Worm (Caenorhabditis elegans): Measurements from ENCODE around the gene ZK783.7.

Gene ZK783.7

DNA sequence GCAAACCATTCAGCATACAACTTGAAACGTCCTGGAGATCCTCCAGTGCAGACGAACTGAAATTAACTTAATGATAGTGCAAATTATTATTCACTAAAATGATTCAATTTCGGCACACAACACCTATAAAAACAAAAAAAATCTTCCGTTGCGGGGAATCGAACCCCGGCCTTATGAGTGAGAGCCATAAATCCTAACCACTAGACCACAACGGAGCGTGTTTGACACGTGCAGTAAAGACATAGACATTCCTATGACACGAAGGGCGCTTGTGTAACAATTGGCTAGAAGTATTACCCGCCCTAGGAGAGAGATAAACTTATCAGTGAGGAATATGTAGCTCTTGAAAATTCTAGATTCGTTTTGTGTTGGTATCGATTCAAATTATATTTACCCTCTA, 14.5 kb upstream of the ZK783.7 start (continued):
- TF ChIP-seq dpff-1 (tag; optimal IDR thresholded peaks at IDR 0.05) (no peak), F23B12.7 (tag; optimal IDR thresholded peaks at IDR 0.05; ENCODE audit: insufficient read depth) (no peak), T26A5.8 (tag; optimal IDR thresholded peaks at IDR 0.05) (no peak), F10E7.11 (tag; optimal IDR thresholded peaks at IDR 0.05) (no peak), let-607 (tag; optimal IDR thresholded peaks at IDR 0.05) (no peak), F49E8.2 (tag; optimal IDR thresholded peaks at IDR 0.05; ENCODE audit: insufficient read depth) (peak; percentile 45), unc-62 (GFP tag; optimal IDR thresholded peaks at IDR 0.05) (no peak), hlh-12 (tag; optimal IDR thresholded peaks at IDR 0.05) (peak; percentile 61), C17E4.6 (GFP tag; IDR thresholded peaks at IDR 0.05) (0 out of 2 replicates have a peak, but pooled peaks have one; percentile 39), athp-1 (tag; optimal IDR thresholded peaks at IDR 0.05) (peak; percentile 15), ceh-58 (GFP tag; IDR thresholded peaks at IDR 0.05) (0 out of 2 replicates have a peak, but pooled peaks have one; percentile 60), lin-40 (tag; optimal IDR thresholded peaks at IDR 0.05) (peak; percentile 42), snpc-1.1 (tag; optimal IDR thresholded peaks at IDR 0.05; ENCODE audit: insufficient read depth) (no peak), rec-8 (tag; optimal IDR thresholded peaks at IDR 0.05) (peak in 1 of 2 experiments; percentile 30), nhr-80 (tag; optimal IDR thresholded peaks at IDR 0.05) (peak; percentile 25), F39B2.1 (GFP tag; IDR thresholded peaks at IDR 0.05) (no peak), efl-1 (GFP tag; optimal IDR thresholded peaks at IDR 0.05) (no peak), ceh-79 (tag; optimal IDR thresholded peaks at IDR 0.05) (no peak), lsy-27 (tag; optimal IDR thresholded peaks at IDR 0.05; ENCODE audit: borderline replicate concordance, insufficient read depth) (peak; percentile 20), ets-4 (GFP tag; optimal IDR thresholded peaks at IDR 0.05) (no peak), bed-2 (GFP tag; IDR thresholded peaks at IDR 0.05) (no peak), egl-18 (GFP tag; IDR thresholded peaks at IDR 0.05) (no peak), fkh-3 (tag; optimal IDR thresholded peaks at IDR 0.05) (no peak), pha-4 (tag; optimal IDR thresholded peaks at IDR 0.05) (no peak), dpl-1 (GFP tag; optimal IDR thresholded peaks at IDR 0.05) (peak; percentile 19), madf-10 (tag; optimal IDR thresholded peaks at IDR 0.05) (peak; percentile 5), lin-26 (GFP tag; IDR thresholded peaks at IDR 0.05) (peak; percentile 77; the same call in 1 of the 2 replicates), bed-1 (GFP tag; IDR thresholded peaks at IDR 0.05) (no peak), madf-3 (GFP tag; IDR thresholded peaks at IDR 0.05) (0 out of 2 replicates have a peak, but pooled peaks have one; percentile 14), F57A8.1 (GFP tag; optimal IDR thresholded peaks at IDR 0.05) (no peak), mxl-1 (tag; optimal IDR thresholded peaks at IDR 0.05) (peak; percentile 22), sea-2 (GFP tag; IDR thresholded peaks at IDR 0.05) (no peak), Y79H2A.3 (GFP tag; conservative IDR thresholded peaks at IDR 0.05) (no peak), aptf-2 (GFP tag; conservative IDR thresholded peaks at IDR 0.05) (no peak), tbx-9 (tag; optimal IDR thresholded peaks at IDR 0.05; ENCODE audit: borderline replicate concordance) (no peak), cebp-1 (GFP tag; IDR thresholded peaks at IDR 0.05) (no peak), cebp-1 (tag; optimal IDR thresholded peaks at IDR 0.05) (peak; percentile 54), nhr-179 (tag; optimal IDR thresholded peaks at IDR 0.05) (no peak), F37B4.10 (GFP tag; IDR thresholded peaks at IDR 0.05) (no peak), rpc-1 (optimal IDR thresholded peaks at IDR 0.05) (peak; percentile 71), rpc-1 (tag; optimal IDR thresholded peaks at IDR 0.05) (peak; percentile 88), somi-1 (GFP tag; optimal IDR thresholded peaks at IDR 0.05) (no peak), mes-4 (tag; optimal IDR thresholded peaks at IDR 0.05) (peak; percentile 1), atf-7 (tag; optimal IDR thresholded peaks at IDR 0.05) (no peak), ZK185.1 (tag; optimal IDR thresholded peaks at IDR 0.05; ENCODE audit: poor library complexity, severe bottlenecking) (peak; percentile 61), pbrm-1 (GFP tag; IDR thresholded peaks at IDR 0.05) (no peak), rcor-1 (GFP tag; IDR thresholded peaks at IDR 0.05) (peak; percentile 49), F52B5.7 (tag; optimal IDR thresholded peaks at IDR 0.05) (no peak), xnd-1 (tag; optimal IDR thresholded peaks at IDR 0.05) (no peak)
